Worm (Caenorhabditis elegans): Measurements from ENCODE around the gene bath-10.

Gene bath-10

ce11 chrII:3347940-3348610 is 26.8 kb upstream of the bath-10 start, which contains the start of the genes F14D2.14 and bath-29:
TSS of gene F14D2.14 (minus strand) at chrII:3347990.
TSS of gene bath-29 (plus strand) at chrII:3348560.
- no peak for TF ChIP-seq sox-4 (tag; optimal IDR thresholded peaks at IDR 0.05)

- TF ChIP-seq rnt-1 (tag; optimal IDR thresholded peaks at IDR 0.05) (no peak), elt-2 (tag; optimal IDR thresholded peaks at IDR 0.05) (no peak), ceh-34 (tag; optimal IDR thresholded peaks at IDR 0.05) (no peak), ceh-9 (tag; optimal IDR thresholded peaks at IDR 0.05) (no peak), nhr-11 (tag; optimal IDR thresholded peaks at IDR 0.05) (no peak), tbx-2 (tag; optimal IDR thresholded peaks at IDR 0.05) (no peak), elt-4 (tag; optimal IDR thresholded peaks at IDR 0.05) (no peak), ahr-1 (tag; optimal IDR thresholded peaks at IDR 0.05) (no peak), madf-2 (tag; optimal IDR thresholded peaks at IDR 0.05) (no peak), odd-2 (tag; optimal IDR thresholded peaks at IDR 0.05) (no peak), pag-3 (tag; optimal IDR thresholded peaks at IDR 0.05; ENCODE audit: borderline replicate concordance) (no peak), unc-86 (tag; optimal IDR thresholded peaks at IDR 0.05) (no peak), pha-4 (tag; optimal IDR thresholded peaks at IDR 0.05) (no peak), ceh-18 (tag; optimal IDR thresholded peaks at IDR 0.05) (no peak)
These were observed 25.0 kb upstream of the bath-10 start, which contains the start of gene F14D2.8 for ce11 chrII:3349820-3350291. TSS of gene F14D2.8 (minus strand) at chrII:3349870.

ce11 chrII:3358834-3359233 is 16.0 kb upstream of the bath-10 start, which contains the start of the genes lido-14 and bath-27:
TSS of gene lido-14 (plus strand) at chrII:3359134.
TSS of gene bath-27 (plus strand) at chrII:3359139.
- TF ChIP-seq nhr-11 (tag; optimal IDR thresholded peaks at IDR 0.05) (no peak), ceh-6 (GFP tag; optimal IDR thresholded peaks at IDR 0.05) (no peak), fkh-10 (GFP tag; optimal IDR thresholded peaks at IDR 0.05) (no peak), syd-9 (tag; optimal IDR thresholded peaks at IDR 0.05) (no peak), ztf-16 (tag; optimal IDR thresholded peaks at IDR 0.05) (no peak)

- no peak for TF ChIP-seq ztf-16 (tag; optimal IDR thresholded peaks at IDR 0.05)
- no peak for TF ChIP-seq pat-9 (tag; optimal IDR thresholded peaks at IDR 0.05)
- no peak for TF ChIP-seq sdc-2 (tag; optimal IDR thresholded peaks at IDR 0.05)
- no peak for TF ChIP-seq lin-11 (tag; optimal IDR thresholded peaks at IDR 0.05)
- TF ChIP-seq odd-2 (tag; optimal IDR thresholded peaks at IDR 0.05) = no peak
- no peak for TF ChIP-seq nfya-1 (tag; optimal IDR thresholded peaks at IDR 0.05)
- TF ChIP-seq gmeb-2 (tag; optimal IDR thresholded peaks at IDR 0.05) = no peak
- TF ChIP-seq dve-1 (tag; optimal IDR thresholded peaks at IDR 0.05) = no peak
- no peak for TF ChIP-seq zip-5 (tag; optimal IDR thresholded peaks at IDR 0.05)
- no peak for TF ChIP-seq ceh-19 (GFP tag; optimal IDR thresholded peaks at IDR 0.05)
- no peak for TF ChIP-seq tbx-2 (tag; optimal IDR thresholded peaks at IDR 0.05)
- TF ChIP-seq nhr-232 (tag; optimal IDR thresholded peaks at IDR 0.05) = no peak
- no peak for TF ChIP-seq syd-9 (tag; optimal IDR thresholded peaks at IDR 0.05)
These were observed 7.8 kb upstream of the bath-10 start, which contains the start of gene Y49F6C.6 for ce11 chrII:3367100-3367499. TSS of gene Y49F6C.6 (minus strand) at chrII:3367200.

- TF ChIP-seq fkh-10 (GFP tag; optimal IDR thresholded peaks at IDR 0.05) (no peak), elt-2 (tag; optimal IDR thresholded peaks at IDR 0.05) (no peak), madf-2 (tag; optimal IDR thresholded peaks at IDR 0.05) (no peak)
These were observed 6.8 kb upstream of the bath-10 start, which contains the start of gene Y49F6C.7 for ce11 chrII:3368097-3368496. TSS of gene Y49F6C.7 (minus strand) at chrII:3368197.

- TF ChIP-seq sox-2 (GFP tag; IDR thresholded peaks at IDR 0.05) (no peak), nfya-1 (tag; optimal IDR thresholded peaks at IDR 0.05) (peak; percentile 96)
These were observed 4.8 kb upstream of the bath-10 start, which contains the start of gene Y49F6C.8 for ce11 chrII:3370061-3370460. TSS of gene Y49F6C.8 (minus strand) at chrII:3370111.

Measured in whole organism, late embryonic.